Fruit fly (Drosophila melanogaster) Kc167 (cell line): ENCODE measurements around the gene Ku80.

ENCODE experiments used
- Myc ChIP-seq: fragments of >200 bp; optimal IDR thresholded peaks from 2 replicates; lab custom pipeline; 2017; ENCODE audit warnings: missing external identifiers
- h ChIP-seq: fragments of >200 bp; optimal IDR thresholded peaks from 3 replicates; lab custom pipeline; 2018; ENCODE audit warnings: missing external identifiers
- insv ChIP-seq: fragments of >200 bp; optimal IDR thresholded peaks from 3 replicates; lab custom pipeline; 2018; ENCODE audit warnings: missing external identifiers
- psq ChIP-seq: fragments of >200 bp; optimal IDR thresholded peaks from 2 replicates; lab custom pipeline; 2017; ENCODE audit warnings: missing external identifiers

dm6 chr2L:15740918-15741317, 30.0 kb downstream of the Ku80 start:
- no peak for TF ChIP-seq psq (lab: Kevin White, UChicago)
- TF ChIP-seq Myc (lab: Kevin White, UChicago): no peak
- TF ChIP-seq insv (lab: Kevin White, UChicago): no peak
- TF ChIP-seq h (lab: Kevin White, UChicago): no peak
